Worm (Caenorhabditis elegans) whole organism, L4 larva: ENCODE results near the gene asb-1.

Source experiments
- ces-1 ChIP-seq: fragments of 150-350 bp; sonication (generic microtip); optimal IDR thresholded peaks from 4 replicates; lab custom pipeline; 2014; ENCODE audit warnings: missing biosample characterization, missing genetic modification reagents, missing genetic modification characterization
- daf-12 ChIP-seq: fragments of 150-350 bp; optimal IDR thresholded peaks from 2 replicates; lab custom pipeline; 2014; ENCODE audit warnings: missing biosample characterization, missing genetic modification reagents, missing genetic modification characterization
- dve-1 ChIP-seq: sonication (generic microtip); optimal IDR thresholded peaks from 2 replicates; lab custom pipeline; 2017; ENCODE audit warnings: antibody characterized with exemption, mild to moderate bottlenecking, missing genetic modification characterization, missing compliant biosample characterization; ENCODE audit not compliant: insufficient read depth
- egl-27 ChIP-seq: sonication (generic microtip); optimal IDR thresholded peaks from 3 replicates; lab custom pipeline; 2017; ENCODE audit warnings: missing biosample characterization, missing genetic modification reagents, missing genetic modification characterization
- hlh-11 ChIP-seq: fragments of 200-800 bp; sonication (Bioruptor generic); optimal IDR thresholded peaks from 2 replicates; lab custom pipeline; 2018; ENCODE audit warnings: mild to moderate bottlenecking, missing genetic modification characterization, missing compliant biosample characterization
- lin-29 ChIP-seq: fragments of 200-800 bp; sonication (Bioruptor generic); IDR thresholded peaks from 2 replicates; pipeline ENCODE4 v1.3.6; 2022; ENCODE audit warnings: missing genetic modification reagents, missing genetic modification characterization, missing compliant biosample characterization
- mxl-3 ChIP-seq: fragments of 200-800 bp; sonication (Bioruptor generic); optimal IDR thresholded peaks from 2 replicates; lab custom pipeline; 2018; ENCODE audit warnings: mild to moderate bottlenecking, missing genetic modification characterization, missing compliant biosample characterization
- nhr-11 ChIP-seq: fragments of 150-350 bp; optimal IDR thresholded peaks from 2 replicates; lab custom pipeline; 2014; ENCODE audit warnings: missing biosample characterization, missing genetic modification characterization
- nhr-25 ChIP-seq: sonication (generic microtip); optimal IDR thresholded peaks from 2 replicates; lab custom pipeline; 2017; ENCODE audit warnings: missing genetic modification characterization, mild to moderate bottlenecking, missing compliant biosample characterization, antibody characterized with exemption, moderate library complexity, borderline replicate concordance; ENCODE audit not compliant: insufficient read depth
- nhr-28 ChIP-seq: fragments of 150-350 bp; optimal IDR thresholded peaks from 2 replicates; lab custom pipeline; 2014; ENCODE audit warnings: missing biosample characterization, missing genetic modification characterization
- pha-4 ChIP-seq, 2 experiments: fragments of 150-350 bp in 1 of 2; fragments of 200-800 bp in 1 of 2; sonication (Bioruptor generic) in 1 of 2; IDR thresholded peaks in 1 of 2; optimal IDR thresholded peaks in 1 of 2; 2 replicates each; pipeline versions ENCODE4 v1.3.6 to Lab custom; 2014 to 2022; ENCODE audit warnings: missing genetic modification characterization in 2 of 2, missing genetic modification reagents in 2 of 2, missing biosample characterization in 1 of 2, missing compliant biosample characterization in 1 of 2

ce11 chrIII:4612334-4612953, 16.8 kb upstream of the asb-1 start, which contains the start of gene sel-2:
- TF ChIP-seq pha-4 (GFP tag; IDR thresholded peaks at IDR 0.05; lab: Robert Waterston, UW) (no peak), pha-4 (tag; optimal IDR thresholded peaks at IDR 0.05; lab: Kevin White, UChicago) (no peak), egl-27 (tag; lab: Kevin White, UChicago) (no peak), dve-1 (tag; lab: Kevin White, UChicago) (no peak), lin-29 (no peak), mxl-3 (GFP tag; lab: Kevin White, UChicago) (no peak), daf-12 (tag; lab: Kevin White, UChicago) (no peak), nhr-28 (peak; percentile 34), nhr-25 (tag; lab: Kevin White, UChicago) (no peak), nhr-11 (tag; lab: Kevin White, UChicago) (no peak), hlh-11 (tag; lab: Kevin White, UChicago) (no peak), ces-1 (GFP tag; lab: Kevin White, UChicago) (no peak)
